2 fruit fly cellular contexts compared by ENCODE assay signal in genomic region chr3R:26937423-26937822, dm6.
TF ChIP-seq lines count a peak whose summit lies in the region.

No protein-coding gene starts in this region.

TF ChIP-seq in whole organism, embryonic, 481 proteins besides CTCF, POLR2A, EP300 and RAD21 (continued from another document and continues in another):
- TF ChIP-seq CG11456 (GFP tag; IDR thresholded peaks at IDR 0.05; lab: Robert Waterston, UW) (0 out of 3 replicates have a peak, but pooled peaks have one; percentile 49), CG8281 (tag; optimal IDR thresholded peaks at IDR 0.05; lab: Kevin White, UChicago) (peak; percentile 7), CG9437 (GFP tag; optimal IDR thresholded peaks at IDR 0.05; lab: Kevin White, UChicago) (peak; percentile 41), CG30431 (GFP tag; optimal IDR thresholded peaks at IDR 0.05; lab: Kevin White, UChicago) (peak; percentile 15), Dp (GFP tag; optimal IDR thresholded peaks at IDR 0.05; lab: Kevin White, UChicago) (no peak), CG7786 (GFP tag; optimal IDR thresholded peaks at IDR 0.05; lab: Kevin White, UChicago) (peak; percentile 13), CG9727 (GFP tag; optimal IDR thresholded peaks at IDR 0.05; lab: Kevin White, UChicago) (peak; percentile 44), Oli (tag; optimal IDR thresholded peaks at IDR 0.05; lab: Kevin White, UChicago) (peak; percentile 68), CG1024 (GFP tag; IDR thresholded peaks at IDR 0.05; lab: Robert Waterston, UW) (0 out of 2 replicates have a peak, but pooled peaks have one; percentile 4), CG10543 (GFP tag; optimal IDR thresholded peaks at IDR 0.05; lab: Kevin White, UChicago) (peak; percentile 2), Ada2b (GFP tag; IDR thresholded peaks at IDR 0.05; lab: Robert Waterston, UW) (0 out of 2 replicates have a peak, but pooled peaks have one; percentile 4), org-1 (GFP tag; optimal IDR thresholded peaks at IDR 0.05; lab: Kevin White, UChicago) (no peak), dmrt99B (tag; optimal IDR thresholded peaks at IDR 0.05; lab: Kevin White, UChicago) (peak; percentile 75), Fer1 (GFP tag; optimal IDR thresholded peaks at IDR 0.05; lab: Kevin White, UChicago) (peak; percentile 43), CG10209 (GFP tag; optimal IDR thresholded peaks at IDR 0.05; lab: Kevin White, UChicago) (peak; percentile 32), CG11398 (GFP tag; optimal IDR thresholded peaks at IDR 0.05; lab: Kevin White, UChicago) (no peak), CG13424 (tag; optimal IDR thresholded peaks at IDR 0.05; lab: Kevin White, UChicago) (peak; percentile 48), CG12769 (tag; optimal IDR thresholded peaks at IDR 0.05; lab: Kevin White, UChicago) (peak; percentile 32), yki (optimal IDR thresholded peaks at IDR 0.05; lab: Kevin White, UChicago) (no peak), az2 (GFP tag; optimal IDR thresholded peaks at IDR 0.05; lab: Kevin White, UChicago) (peak; percentile 39), zfh1 (GFP tag; IDR thresholded peaks at IDR 0.05; lab: Robert Waterston, UW) (0 out of 3 replicates have a peak, but pooled peaks have one; percentile 31), CG1529 (GFP tag; optimal IDR thresholded peaks at IDR 0.05; lab: Kevin White, UChicago) (peak; percentile 27), ewg (GFP tag; optimal IDR thresholded peaks at IDR 0.05; lab: Kevin White, UChicago) (peak; percentile 29), CG8924 (tag; optimal IDR thresholded peaks at IDR 0.05; lab: Kevin White, UChicago) (peak; percentile 35), bcd (GFP tag; optimal IDR thresholded peaks at IDR 0.05; lab: Kevin White, UChicago) (peak; percentile 19), Dbx (GFP tag; IDR thresholded peaks at IDR 0.05; lab: Robert Waterston, UW) (no peak), unpg (GFP tag; optimal IDR thresholded peaks at IDR 0.05; lab: Kevin White, UChicago) (peak; percentile 26), CG34376 (GFP tag; optimal IDR thresholded peaks at IDR 0.05; lab: Kevin White, UChicago) (peak; percentile 6), CG2712 (tag; optimal IDR thresholded peaks at IDR 0.05; lab: Kevin White, UChicago) (peak; percentile 53), CG15269 (tag; optimal IDR thresholded peaks at IDR 0.05; lab: Kevin White, UChicago) (peak; percentile 56), row (GFP tag; IDR thresholded peaks at IDR 0.05; lab: Robert Waterston, UW) (peak; percentile 54), CG6175 (GFP tag; IDR thresholded peaks at IDR 0.05; lab: Robert Waterston, UW) (no peak), Atf-2 (GFP tag; optimal IDR thresholded peaks at IDR 0.05; lab: Kevin White, UChicago) (peak; percentile 20), sd (tag; optimal IDR thresholded peaks at IDR 0.05; lab: Kevin White, UChicago) (peak; percentile 16), ems (GFP tag; optimal IDR thresholded peaks at IDR 0.05; lab: Kevin White, UChicago) (no peak), Sox100B (GFP tag; optimal IDR thresholded peaks at IDR 0.05; lab: Kevin White, UChicago) (peak; percentile 65), psq (GFP tag; optimal IDR thresholded peaks at IDR 0.05; lab: Kevin White, UChicago) (no peak), CG6854 (GFP tag; optimal IDR thresholded peaks at IDR 0.05; lab: Kevin White, UChicago) (peak; percentile 9), CG3407 (GFP tag; optimal IDR thresholded peaks at IDR 0.05; lab: Kevin White, UChicago) (peak; percentile 1), CG3281 (GFP tag; optimal IDR thresholded peaks at IDR 0.05; lab: Kevin White, UChicago) (peak; percentile 48), scrt (GFP tag; optimal IDR thresholded peaks at IDR 0.05; lab: Kevin White, UChicago) (peak; percentile 22), wor (GFP tag; IDR thresholded peaks at IDR 0.05; lab: Robert Waterston, UW) (0 out of 2 replicates have a peak, but pooled peaks have one; percentile 22), btn (GFP tag; optimal IDR thresholded peaks at IDR 0.05; lab: Kevin White, UChicago) (peak; percentile 19), disco-r (GFP tag; optimal IDR thresholded peaks at IDR 0.05; lab: Kevin White, UChicago) (no peak), CG14441 (GFP tag; IDR thresholded peaks at IDR 0.05; lab: Robert Waterston, UW) (peak; percentile 31), CG10274 (GFP tag; optimal IDR thresholded peaks at IDR 0.05; lab: Kevin White, UChicago) (peak; percentile 23), HLH3B (GFP tag; IDR thresholded peaks at IDR 0.05; lab: Robert Waterston, UW) (peak; percentile 19; the same call in 1 of the 2 replicates), phol (tag; optimal IDR thresholded peaks at IDR 0.05; lab: Kevin White, UChicago) (peak; percentile 57), hkb (optimal IDR thresholded peaks at IDR 0.05; lab: Kevin White, UChicago) (no peak), hkb (GFP tag; IDR thresholded peaks at IDR 0.05; lab: Robert Waterston, UW) (peak; percentile 31; the same call in 1 of the 2 replicates), Lpt (GFP tag; optimal IDR thresholded peaks at IDR 0.05; lab: Kevin White, UChicago) (no peak), slbo (GFP tag; IDR thresholded peaks at IDR 0.05; lab: Robert Waterston, UW) (peak; percentile 46), CG6683 (GFP tag; optimal IDR thresholded peaks at IDR 0.05; lab: Kevin White, UChicago) (peak; percentile 3), Meics (GFP tag; optimal IDR thresholded peaks at IDR 0.05; lab: Kevin White, UChicago) (peak; percentile 60), CG30403 (GFP tag; optimal IDR thresholded peaks at IDR 0.05; lab: Kevin White, UChicago) (peak; percentile 31), Dip3 (GFP tag; optimal IDR thresholded peaks at IDR 0.05; lab: Kevin White, UChicago) (peak; percentile 42), Hsf (GFP tag; optimal IDR thresholded peaks at IDR 0.05; lab: Kevin White, UChicago) (peak; percentile 50), bab2 (GFP tag; optimal IDR thresholded peaks at IDR 0.05; lab: Kevin White, UChicago) (peak; percentile 48), HLH54F (GFP tag; optimal IDR thresholded peaks at IDR 0.05; lab: Kevin White, UChicago) (peak; percentile 43), dysf (GFP tag; IDR thresholded peaks at IDR 0.05; lab: Robert Waterston, UW) (peak; percentile 59; the same call in 2 of the 3 replicates), CG12219 (GFP tag; optimal IDR thresholded peaks at IDR 0.05; lab: Kevin White, UChicago) (peak; percentile 56), chn (GFP tag; optimal IDR thresholded peaks at IDR 0.05; lab: Kevin White, UChicago) (peak; percentile 24), NC2β (GFP tag; optimal IDR thresholded peaks at IDR 0.05; lab: Kevin White, UChicago) (peak; percentile 6), Ravus (GFP tag; IDR thresholded peaks at IDR 0.05; lab: Robert Waterston, UW) (no peak)

TF ChIP-seq in whole organism, prepupa, 60 proteins besides CTCF, POLR2A, EP300 and RAD21 (continued from another document):
- TF ChIP-seq Hr38 (GFP tag; optimal IDR thresholded peaks at IDR 0.05; lab: Kevin White, UChicago) (no peak), spab (GFP tag; optimal IDR thresholded peaks at IDR 0.05; lab: Kevin White, UChicago) (no peak), salr (GFP tag; optimal IDR thresholded peaks at IDR 0.05; lab: Kevin White, UChicago) (peak in 1 of 2 experiments; percentile 51), esn (GFP tag; optimal IDR thresholded peaks at IDR 0.05; lab: Kevin White, UChicago) (peak; percentile 40), achi (GFP tag; optimal IDR thresholded peaks at IDR 0.05; lab: Kevin White, UChicago) (peak; percentile 46), CG6792 (GFP tag; optimal IDR thresholded peaks at IDR 0.05; lab: Kevin White, UChicago) (peak; percentile 20), CG8632 (GFP tag; optimal IDR thresholded peaks at IDR 0.05; lab: Kevin White, UChicago) (no peak), CG11762 (GFP tag; optimal IDR thresholded peaks at IDR 0.05; lab: Kevin White, UChicago; ENCODE audit: insufficient read depth) (no peak), Sox102F (GFP tag; optimal IDR thresholded peaks at IDR 0.05; lab: Kevin White, UChicago) (no peak), dsx (GFP tag; optimal IDR thresholded peaks at IDR 0.05; lab: Kevin White, UChicago; ENCODE audit: poor library complexity, severe bottlenecking) (no peak), acj6 (GFP tag; optimal IDR thresholded peaks at IDR 0.05; lab: Kevin White, UChicago) (peak; percentile 45), OdsH (GFP tag; optimal IDR thresholded peaks at IDR 0.05; lab: Kevin White, UChicago) (no peak), CG34406 (GFP tag; optimal IDR thresholded peaks at IDR 0.05; lab: Kevin White, UChicago) (no peak), CG7368 (GFP tag; optimal IDR thresholded peaks at IDR 0.05; lab: Kevin White, UChicago) (no peak), CG8119 (GFP tag; IDR thresholded peaks at IDR 0.05; lab: Robert Waterston, UW) (peak; percentile 51; the same call in 1 of the 3 replicates), Sox15 (GFP tag; optimal IDR thresholded peaks at IDR 0.05; lab: Kevin White, UChicago) (peak; percentile 24), fd85E (GFP tag; optimal IDR thresholded peaks at IDR 0.05; lab: Kevin White, UChicago) (no peak), Blimp-1 (GFP tag; optimal IDR thresholded peaks at IDR 0.05; lab: Kevin White, UChicago) (no peak), CG6854 (GFP tag; optimal IDR thresholded peaks at IDR 0.05; lab: Kevin White, UChicago) (no peak), fd59A (GFP tag; optimal IDR thresholded peaks at IDR 0.05; lab: Kevin White, UChicago) (no peak), cyc (GFP tag; optimal IDR thresholded peaks at IDR 0.05; lab: Kevin White, UChicago) (peak; percentile 36), fkh (GFP tag; optimal IDR thresholded peaks at IDR 0.05; lab: Kevin White, UChicago) (no peak), CG9139 (GFP tag; optimal IDR thresholded peaks at IDR 0.05; lab: Kevin White, UChicago) (no peak), CG6163 (GFP tag; IDR thresholded peaks at IDR 0.05; lab: Robert Waterston, UW) (no peak), CG16779 (tag; optimal IDR thresholded peaks at IDR 0.05; lab: Kevin White, UChicago) (no peak), Ets96B (tag; optimal IDR thresholded peaks at IDR 0.05; lab: Kevin White, UChicago) (peak; percentile 11), CG10631 (GFP tag; optimal IDR thresholded peaks at IDR 0.05; lab: Kevin White, UChicago) (peak; percentile 11), CG32006 (GFP tag; optimal IDR thresholded peaks at IDR 0.05; lab: Kevin White, UChicago) (peak; percentile 74), lz (GFP tag; optimal IDR thresholded peaks at IDR 0.05; lab: Kevin White, UChicago) (peak; percentile 26), Hr39 (GFP tag; optimal IDR thresholded peaks at IDR 0.05; lab: Kevin White, UChicago) (peak; percentile 62), eg (GFP tag; IDR thresholded peaks at IDR 0.05; lab: Robert Waterston, UW) (0 out of 3 replicates have a peak, but pooled peaks have one; percentile 30), Ets21C (GFP tag; optimal IDR thresholded peaks at IDR 0.05; lab: Kevin White, UChicago) (peak; percentile 25), CG8319 (GFP tag; optimal IDR thresholded peaks at IDR 0.05; lab: Kevin White, UChicago) (peak; percentile 17), CG6276 (GFP tag; optimal IDR thresholded peaks at IDR 0.05; lab: Kevin White, UChicago) (peak; percentile 50), CG6808 (GFP tag; optimal IDR thresholded peaks at IDR 0.05; lab: Kevin White, UChicago) (peak; percentile 27), Sox14 (GFP tag; optimal IDR thresholded peaks at IDR 0.05; lab: Kevin White, UChicago) (peak; percentile 55)
